Fruit fly (Drosophila melanogaster) whole organism, embryonic: ENCODE measurements around the gene CG7607.

Experiments
- CG10147 ChIP-seq: fragments of 200-800 bp; sonication (Bioruptor generic); optimal IDR thresholded peaks from 2 replicates; lab custom pipeline; 2019; ENCODE audit warnings: missing biosample characterization, mild to moderate bottlenecking, missing genetic modification characterization, moderate library complexity
- CG10267 ChIP-seq: fragments of 200-800 bp; sonication (Bioruptor generic); optimal IDR thresholded peaks from 2 replicates; lab custom pipeline; 2018; ENCODE audit warnings: missing biosample characterization, mild to moderate bottlenecking, missing genetic modification characterization, moderate library complexity
- CG12391 ChIP-seq: fragments of 200-800 bp; sonication (Bioruptor generic); optimal IDR thresholded peaks from 3 replicates; lab custom pipeline; 2018; ENCODE audit warnings: missing biosample characterization, mild to moderate bottlenecking, missing genetic modification characterization, moderate library complexity
- CG15479 ChIP-seq: fragments of 200-800 bp; sonication (Bioruptor generic); optimal IDR thresholded peaks from 3 replicates; lab custom pipeline; 2019; ENCODE audit warnings: missing biosample characterization, mild to moderate bottlenecking, missing genetic modification characterization, moderate library complexity
- CG1647 ChIP-seq: fragments of 200-800 bp; sonication (Bioruptor generic); optimal IDR thresholded peaks from 3 replicates; lab custom pipeline; 2016; ENCODE audit warnings: missing biosample characterization, missing genetic modification characterization
- CG17359 ChIP-seq: fragments of 200-800 bp; sonication (Bioruptor generic); optimal IDR thresholded peaks from 3 replicates; lab custom pipeline; 2018; ENCODE audit warnings: missing biosample characterization, mild to moderate bottlenecking, missing genetic modification characterization, moderate library complexity
- CG17385 ChIP-seq: fragments of 200-800 bp; sonication (Bioruptor generic); optimal IDR thresholded peaks from 3 replicates; lab custom pipeline; 2018; ENCODE audit warnings: missing biosample characterization, mild to moderate bottlenecking, missing genetic modification characterization
- CG17829 ChIP-seq: fragments of 200-800 bp; optimal IDR thresholded peaks from 2 replicates; lab custom pipeline; 2019; ENCODE audit warnings: missing biosample characterization, mild to moderate bottlenecking, missing genetic modification characterization, moderate library complexity
- CG18011 ChIP-seq: fragments of 200-800 bp; sonication (Bioruptor generic); optimal IDR thresholded peaks from 2 replicates; lab custom pipeline; 2017; ENCODE audit warnings: missing biosample characterization, missing genetic modification characterization, mild to moderate bottlenecking, moderate library complexity, missing genotype
- CG2120 ChIP-seq: fragments of 200-800 bp; sonication (Bioruptor generic); optimal IDR thresholded peaks from 3 replicates; lab custom pipeline; 2016; ENCODE audit warnings: missing biosample characterization, missing genetic modification characterization
- CG2678 ChIP-seq: fragments of 200-800 bp; sonication (Bioruptor generic); optimal IDR thresholded peaks from 3 replicates; lab custom pipeline; 2019; ENCODE audit warnings: missing biosample characterization, mild to moderate bottlenecking, missing genetic modification characterization, moderate library complexity
- CG30020 ChIP-seq: fragments of 200-800 bp; optimal IDR thresholded peaks from 2 replicates; lab custom pipeline; 2019; ENCODE audit warnings: missing biosample characterization, mild to moderate bottlenecking, missing genetic modification characterization, moderate library complexity
- CG32772 ChIP-seq: fragments of 200-800 bp; sonication (Bioruptor generic); IDR thresholded peaks from 2 replicates; pipeline ENCODE4 v1.3.6; 2022; ENCODE audit warnings: missing biosample characterization, missing genetic modification characterization
- CG42726 ChIP-seq: fragments of 200-800 bp; sonication (Bioruptor generic); IDR thresholded peaks from 2 replicates; pipeline ENCODE4 v1.3.6; 2022; ENCODE audit warnings: missing biosample characterization, missing genetic modification characterization; ENCODE audit not compliant: partially characterized antibody
- CG4854 ChIP-seq: fragments of 200-800 bp; sonication (Bioruptor generic); optimal IDR thresholded peaks from 2 replicates; lab custom pipeline; 2016; ENCODE audit warnings: missing biosample characterization, missing genetic modification characterization, inconsistent platforms
- CG6654 ChIP-seq: fragments of 200-800 bp; sonication (Bioruptor generic); optimal IDR thresholded peaks from 2 replicates; lab custom pipeline; 2017; ENCODE audit warnings: missing biosample characterization, mild to moderate bottlenecking, missing genetic modification characterization
- CG6813 ChIP-seq: fragments of 200-800 bp; sonication (Bioruptor generic); optimal IDR thresholded peaks from 2 replicates; lab custom pipeline; 2017; ENCODE audit warnings: missing biosample characterization, missing genetic modification characterization, mild to moderate bottlenecking, moderate library complexity, missing genetic modification reagents
- CG7271 ChIP-seq: fragments of 200-800 bp; sonication (Bioruptor generic); optimal IDR thresholded peaks from 2 replicates; lab custom pipeline; 2018; ENCODE audit warnings: missing biosample characterization, mild to moderate bottlenecking, missing genetic modification characterization, moderate library complexity
- CG7839 ChIP-seq: fragments of 200-800 bp; sonication (Bioruptor generic); optimal IDR thresholded peaks from 3 replicates; lab custom pipeline; 2018; ENCODE audit warnings: missing biosample characterization, mild to moderate bottlenecking, missing genetic modification characterization, moderate library complexity
- CG8924 ChIP-seq: fragments of 200-800 bp; optimal IDR thresholded peaks from 3 replicates; lab custom pipeline; 2019; ENCODE audit warnings: missing biosample characterization, mild to moderate bottlenecking, missing genetic modification characterization, moderate library complexity
- CG9932 ChIP-seq: fragments of 200-800 bp; sonication (Bioruptor generic); IDR thresholded peaks from 2 replicates; pipeline ENCODE4 v1.3.6; 2022; ENCODE audit warnings: missing biosample characterization, missing genetic modification characterization
- CoRest ChIP-seq: fragments of 200-800 bp; sonication (Bioruptor generic); optimal IDR thresholded peaks from 3 replicates; lab custom pipeline; 2018; ENCODE audit warnings: missing biosample characterization, mild to moderate bottlenecking, missing genetic modification characterization, moderate library complexity
- Dek ChIP-seq: fragments of 200-800 bp; sonication (Bioruptor generic); optimal IDR thresholded peaks from 3 replicates; lab custom pipeline; 2019; ENCODE audit warnings: missing biosample characterization, mild to moderate bottlenecking, missing genetic modification characterization, moderate library complexity
- Ets65A ChIP-seq: fragments of 200-800 bp; sonication (Bioruptor generic); peaks from one replicate; lab custom pipeline; 2016; ENCODE audit warnings: missing biosample characterization, missing genetic modification characterization
- H2.0 ChIP-seq: fragments of 200-800 bp; sonication (Bioruptor generic); IDR thresholded peaks from 2 replicates; pipeline ENCODE4 v1.3.6; 2022; ENCODE audit warnings: missing biosample characterization, missing genetic modification characterization
- Nf-YC ChIP-seq: fragments of 200-800 bp; optimal IDR thresholded peaks from 3 replicates; lab custom pipeline; 2019; ENCODE audit warnings: missing biosample characterization, mild to moderate bottlenecking, missing genetic modification characterization, moderate library complexity
- PHDP ChIP-seq: fragments of 200-800 bp; sonication (Bioruptor generic); optimal IDR thresholded peaks from 3 replicates; lab custom pipeline; 2018; ENCODE audit warnings: missing biosample characterization, mild to moderate bottlenecking, missing genetic modification characterization, moderate library complexity
- Xrp1 ChIP-seq: fragments of 200-800 bp; sonication (Bioruptor generic); IDR thresholded peaks from 2 replicates; pipeline ENCODE4 v1.3.6; 2022; ENCODE audit warnings: missing biosample characterization, missing genetic modification characterization
- amos ChIP-seq: fragments of 200-800 bp; sonication (Bioruptor generic); IDR thresholded peaks from 2 replicates; pipeline ENCODE4 v1.3.6; 2022; ENCODE audit warnings: missing biosample characterization, missing genetic modification characterization; ENCODE audit not compliant: partially characterized antibody
- bsh ChIP-seq, 2 experiments: fragments of 200-800 bp; sonication (Bioruptor generic); optimal IDR thresholded peaks; 2 replicates each; lab custom pipeline; 2017 to 2018; ENCODE audit warnings: mild to moderate bottlenecking in 2 of 2, missing biosample characterization in 2 of 2, missing genetic modification characterization in 2 of 2, moderate library complexity in 1 of 2
- cato ChIP-seq: fragments of 200-800 bp; sonication (Bioruptor generic); optimal IDR thresholded peaks from 2 replicates; lab custom pipeline; 2016; ENCODE audit warnings: missing biosample characterization, missing genetic modification characterization, borderline replicate concordance
- chn ChIP-seq: fragments of 200-800 bp; sonication (Bioruptor generic); optimal IDR thresholded peaks from 2 replicates; lab custom pipeline; 2016; ENCODE audit warnings: missing biosample characterization, missing genetic modification characterization
- cwo ChIP-seq: fragments of 200-800 bp; sonication (Bioruptor generic); optimal IDR thresholded peaks from 3 replicates; lab custom pipeline; 2017; ENCODE audit warnings: missing biosample characterization, missing genetic modification characterization, mild to moderate bottlenecking, moderate library complexity, missing genetic modification reagents
- da ChIP-seq: fragments of 200-800 bp; sonication (Bioruptor generic); optimal IDR thresholded peaks from 2 replicates; lab custom pipeline; 2016; ENCODE audit warnings: missing biosample characterization, missing genetic modification characterization
- dmrt11E ChIP-seq: fragments of 200-800 bp; sonication (Bioruptor generic); optimal IDR thresholded peaks from 3 replicates; lab custom pipeline; 2018; ENCODE audit warnings: missing biosample characterization, mild to moderate bottlenecking, missing genetic modification characterization, moderate library complexity
- grau ChIP-seq: fragments of 200-800 bp; optimal IDR thresholded peaks from 3 replicates; lab custom pipeline; 2019; ENCODE audit warnings: missing biosample characterization, mild to moderate bottlenecking, missing genetic modification characterization, moderate library complexity
- lmd ChIP-seq: fragments of 200-800 bp; sonication (Bioruptor generic); IDR thresholded peaks from 2 replicates; pipeline ENCODE4 v1.3.6; 2022; ENCODE audit warnings: missing biosample characterization, missing genetic modification characterization
- mirr ChIP-seq: fragments of 200-800 bp; sonication (Bioruptor generic); optimal IDR thresholded peaks from 3 replicates; lab custom pipeline; 2018; ENCODE audit warnings: missing biosample characterization, mild to moderate bottlenecking, missing genetic modification characterization
- nau ChIP-seq: fragments of 200-800 bp; sonication (Bioruptor generic); optimal IDR thresholded peaks from 3 replicates; lab custom pipeline; 2017; ENCODE audit warnings: missing biosample characterization, mild to moderate bottlenecking, missing genetic modification characterization, missing genetic modification reagents
- otp ChIP-seq: fragments of 200-800 bp; sonication (Bioruptor generic); IDR thresholded peaks from 3 replicates; pipeline ENCODE4, ENCODE4 v1.3.6; 2022; ENCODE audit warnings: missing biosample characterization, missing genetic modification characterization
- pan ChIP-seq, 4 experiments: fragments of >200 bp in 3 of 4; fragments of 200-800 bp in 1 of 4; sonication (Bioruptor generic) in 1 of 4; optimal IDR thresholded peaks in 3 of 4; IDR thresholded peaks in 1 of 4; 2 replicates each; pipeline versions ENCODE4 v1.3.6 to Lab custom; 2017 to 2022; ENCODE audit warnings: missing biosample characterization in 2 of 4, missing genetic modification characterization in 2 of 4, mixed read lengths in 1 of 4
- pum ChIP-seq: fragments of 200-800 bp; sonication (Bioruptor generic); optimal IDR thresholded peaks from 2 replicates; lab custom pipeline; 2016; ENCODE audit warnings: missing biosample characterization, missing genetic modification characterization
- slbo ChIP-seq: fragments of 200-800 bp; sonication (Bioruptor generic); IDR thresholded peaks from 2 replicates; pipeline ENCODE4 v1.3.6; 2022; ENCODE audit warnings: missing biosample characterization, missing genetic modification characterization
- so ChIP-seq: fragments of 200-800 bp; sonication (Bioruptor generic); IDR thresholded peaks from 3 replicates; pipeline ENCODE4 v1.3.6; 2022; ENCODE audit warnings: missing biosample characterization, missing genetic modification characterization
- ttk ChIP-seq: fragments of 200-800 bp; sonication (Bioruptor generic); IDR thresholded peaks from 2 replicates; pipeline ENCODE4 v2.1.2; 2022; ENCODE audit warnings: missing biosample characterization, missing genetic modification characterization
- tx ChIP-seq: fragments of 200-800 bp; sonication (Bioruptor generic); optimal IDR thresholded peaks from 2 replicates; lab custom pipeline; 2016; ENCODE audit warnings: missing biosample characterization, missing genetic modification characterization
- unpg ChIP-seq: fragments of 200-800 bp; sonication (Bioruptor generic); optimal IDR thresholded peaks from 3 replicates; lab custom pipeline; 2018; ENCODE audit warnings: missing biosample characterization, mild to moderate bottlenecking, missing genetic modification characterization, moderate library complexity
- vvl ChIP-seq: fragments of 200-800 bp; sonication (Bioruptor generic); IDR thresholded peaks from 2 replicates; pipeline ENCODE4 v1.3.6; 2022; ENCODE audit warnings: missing biosample characterization, missing genetic modification characterization
- zfh1 ChIP-seq: fragments of 200-800 bp; sonication (Bioruptor generic); IDR thresholded peaks from 3 replicates; pipeline ENCODE4 v1.3.6; 2022; ENCODE audit warnings: missing biosample characterization, missing genetic modification characterization

CG7607 gene

dm6 chr3L:11204852-11205251, 5.4 kb downstream of the CG7607 start (continued):
- peak; percentile 49; the same call in 1 of the 2 replicates for TF ChIP-seq Xrp1 (GFP tag; lab: Robert Waterston, UW)
- peak; percentile 37; the same call in 1 of the 2 replicates for TF ChIP-seq lmd (GFP tag; lab: Robert Waterston, UW)
- TF ChIP-seq CG18011 (GFP tag; lab: Kevin White, UChicago) = no peak
- peak; percentile 60 for TF ChIP-seq CG9932 (GFP tag; lab: Robert Waterston, UW)
- no peak for TF ChIP-seq CG42726
- TF ChIP-seq CG15479 (GFP tag; lab: Kevin White, UChicago) = no peak
- TF ChIP-seq CoRest (tag; lab: Kevin White, UChicago) = peak; percentile 20
- no peak for TF ChIP-seq CG6813
- no peak for TF ChIP-seq otp
- TF ChIP-seq CG12391 (tag; lab: Kevin White, UChicago) = peak; percentile 11
- no peak for TF ChIP-seq ttk (GFP tag; lab: Robert Waterston, UW)
- TF ChIP-seq CG8924 (tag; lab: Kevin White, UChicago) = peak; percentile 4
- TF ChIP-seq zfh1 (GFP tag; lab: Robert Waterston, UW) = 0 out of 3 replicates have a peak, but pooled peaks have one; percentile 6
- TF ChIP-seq CG7839 (tag; lab: Kevin White, UChicago) = peak; percentile 25
- peak; percentile 7 for TF ChIP-seq CG2120 (GFP tag; lab: Kevin White, UChicago)
- no peak for TF ChIP-seq CG1647
- no peak for TF ChIP-seq mirr (GFP tag; lab: Kevin White, UChicago)
- no peak for TF ChIP-seq chn
- peak; percentile 19 for TF ChIP-seq CG7271 (tag; lab: Kevin White, UChicago)
- peak; percentile 33 for TF ChIP-seq CG17385 (GFP tag; lab: Kevin White, UChicago)
- peak; percentile 17; the same call in 1 of the 2 replicates for TF ChIP-seq CG32772 (GFP tag; lab: Robert Waterston, UW)
- no peak for TF ChIP-seq so (GFP tag; lab: Robert Waterston, UW)
- no peak for TF ChIP-seq amos (GFP tag; lab: Robert Waterston, UW)
- TF ChIP-seq da (GFP tag; lab: Kevin White, UChicago) = no peak
- TF ChIP-seq vvl (GFP tag; lab: Robert Waterston, UW) = peak; percentile 44; the same call in 1 of the 2 replicates
- TF ChIP-seq slbo (GFP tag; lab: Robert Waterston, UW) = peak; percentile 67
- peak; percentile 28 for TF ChIP-seq unpg
- TF ChIP-seq bsh (GFP tag; optimal IDR thresholded peaks at IDR 0.05; lab: Kevin White, UChicago) = peak in 1 of 2 experiments; percentile 30
- peak; percentile 48 for TF ChIP-seq CG2678 (tag; lab: Kevin White, UChicago)
- no peak for TF ChIP-seq CG30020 (tag; lab: Kevin White, UChicago)
- TF ChIP-seq PHDP = peak; percentile 6
- no peak for TF ChIP-seq Nf-YC
- no peak for TF ChIP-seq Dek (tag; lab: Kevin White, UChicago)
- TF ChIP-seq CG17359 = peak; percentile 24
- TF ChIP-seq H2.0 (GFP tag; lab: Robert Waterston, UW) = no peak
- TF ChIP-seq Ets65A = no peak
- peak; percentile 87 for TF ChIP-seq grau (tag; lab: Kevin White, UChicago)
- no peak for TF ChIP-seq tx (GFP tag; lab: Kevin White, UChicago)
- peak; percentile 3 for TF ChIP-seq CG17829 (tag; lab: Kevin White, UChicago)
- no peak for TF ChIP-seq cwo (GFP tag; lab: Kevin White, UChicago)
- TF ChIP-seq CG6654 (GFP tag; lab: Kevin White, UChicago) = no peak
- TF ChIP-seq pum (GFP tag; lab: Kevin White, UChicago) = no peak
- no peak for TF ChIP-seq nau (GFP tag; lab: Kevin White, UChicago)
- TF ChIP-seq pan (optimal IDR thresholded peaks at IDR 0.05; lab: Kevin White, UChicago) = no peak
- no peak for TF ChIP-seq pan (GFP tag; optimal IDR thresholded peaks at IDR 0.05 in 1 of 2, IDR thresholded peaks at IDR 0.05 in 1 of 2)
- TF ChIP-seq CG10147 (GFP tag; lab: Kevin White, UChicago) = peak; percentile 20
- peak; percentile 17 for TF ChIP-seq dmrt11E (tag; lab: Kevin White, UChicago)
- peak; percentile 13 for TF ChIP-seq CG10267
- no peak for TF ChIP-seq cato
- TF ChIP-seq CG4854 (GFP tag; lab: Kevin White, UChicago) = no peak
